Worm (Caenorhabditis elegans) whole organism, midembryonic: ENCODE data around the gene pigk-1.

ENCODE experiments used
- T22C8.4 ChIP-seq: fragments of 200-800 bp; sonication (Bioruptor generic); IDR thresholded peaks from 2 replicates; pipeline ENCODE4 v1.3.6; 2022; ENCODE audit warnings: missing genetic modification characterization, missing compliant biosample characterization
- cog-1 ChIP-seq: sonication (generic microtip); optimal IDR thresholded peaks from 2 replicates; lab custom pipeline; 2016; ENCODE audit warnings: missing genetic modification characterization, missing compliant biosample characterization
- flt-1 ChIP-seq: fragments of 200-800 bp; sonication (Bioruptor generic); IDR thresholded peaks from 2 replicates; pipeline ENCODE4 v1.3.6; 2022; ENCODE audit warnings: missing genetic modification characterization, missing compliant biosample characterization
- klf-2 ChIP-seq: fragments of 200-800 bp; sonication (Bioruptor generic); conservative IDR thresholded peaks from 2 replicates; pipeline ENCODE4 v1.3.6; 2022; ENCODE audit warnings: missing genetic modification reagents, missing genetic modification characterization, missing compliant biosample characterization
- med-1 ChIP-seq: sonication (generic microtip); optimal IDR thresholded peaks from 2 replicates; lab custom pipeline; 2017; ENCODE audit warnings: missing genetic modification characterization, mild to moderate bottlenecking, missing compliant biosample characterization, antibody characterized with exemption, missing genetic modification reagents; ENCODE audit not compliant: insufficient read depth
- ref-1 ChIP-seq: fragments of 200-800 bp; sonication (Bioruptor generic); conservative IDR thresholded peaks from 2 replicates; pipeline ENCODE4 v1.3.6; 2022; ENCODE audit warnings: missing genetic modification reagents, missing genetic modification characterization, missing compliant biosample characterization
- tab-1 ChIP-seq: fragments of 200-800 bp; sonication (Bioruptor generic); IDR thresholded peaks from 2 replicates; pipeline ENCODE4 v1.3.6; 2022; ENCODE audit warnings: missing genetic modification characterization, missing compliant biosample characterization
- ztf-23 ChIP-seq: fragments of 200-800 bp; sonication (Bioruptor generic); IDR thresholded peaks from 2 replicates; pipeline ENCODE4 v1.3.6; 2022; ENCODE audit warnings: missing genetic modification reagents, missing genetic modification characterization, missing compliant biosample characterization
- ztf-29 ChIP-seq: fragments of 200-800 bp; sonication (Bioruptor generic); IDR thresholded peaks from 2 replicates; pipeline ENCODE4 v1.3.6; 2022; ENCODE audit warnings: missing genetic modification reagents, missing genetic modification characterization, missing compliant biosample characterization

pigk-1 gene

ce11 chrIV:11143228-11143444, 33.3 kb upstream of the pigk-1 start, which contains the start of gene F01G4.4:
Gene F01G4.4, plus strand, starts transcription at chrIV:11143345.
- no peak for TF ChIP-seq ref-1 (GFP tag; lab: Robert Waterston, UW)
- TF ChIP-seq ztf-23 (GFP tag; lab: Robert Waterston, UW), result no peak
- TF ChIP-seq tab-1 (GFP tag; lab: Robert Waterston, UW), result no peak
- no peak for TF ChIP-seq ztf-29 (GFP tag; lab: Robert Waterston, UW)
- no peak for TF ChIP-seq flt-1 (GFP tag; lab: Robert Waterston, UW)
- no peak for TF ChIP-seq T22C8.4
- no peak for TF ChIP-seq med-1
- TF ChIP-seq cog-1, result no peak
- TF ChIP-seq klf-2 (GFP tag; lab: Robert Waterston, UW), result no peak

DNA sequence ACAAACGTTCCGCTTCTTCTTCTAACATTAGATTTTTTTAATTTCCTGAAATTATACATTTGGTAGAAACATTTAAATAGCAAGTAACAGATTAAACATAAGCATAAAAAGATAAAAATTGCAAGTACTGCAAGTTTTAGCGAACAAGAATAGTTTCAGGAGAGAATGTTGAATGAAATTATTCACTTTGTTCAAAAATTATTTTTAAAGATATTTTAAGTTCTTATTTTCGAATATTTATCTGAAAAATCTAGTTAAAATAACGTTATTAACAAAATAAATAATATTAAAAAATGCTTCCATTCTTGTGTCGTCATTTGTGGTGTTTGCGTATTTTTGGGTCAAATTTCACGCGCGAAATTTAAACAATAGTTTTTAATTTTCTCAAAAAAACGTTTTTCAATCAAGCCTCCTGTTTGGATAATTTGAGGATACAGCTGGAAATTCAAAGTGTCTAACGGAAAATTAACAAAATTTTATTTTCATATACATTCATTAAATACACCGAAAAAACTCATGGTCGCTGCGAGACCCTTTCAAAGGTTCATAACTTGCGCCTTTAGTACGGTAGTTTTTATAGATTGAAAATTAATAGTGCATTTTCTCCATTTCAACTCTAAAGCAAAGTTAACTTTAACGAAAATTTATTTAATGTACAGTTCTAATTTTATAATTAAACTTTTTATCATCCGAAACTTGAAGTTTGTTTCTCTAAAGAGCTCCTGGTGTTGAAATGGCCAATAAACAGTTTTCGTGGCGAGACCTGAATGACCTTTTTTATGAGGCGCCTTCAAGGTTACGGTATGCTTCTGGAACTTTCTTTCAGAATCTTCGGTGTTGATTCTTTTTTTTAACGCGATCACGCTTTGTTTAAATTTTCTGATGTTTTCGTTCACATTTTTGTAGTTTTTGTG, 32.8 kb upstream of the pigk-1 start, which contains the start of gene skih-2:
skih-2 (minus strand) TSS at position 51 of the 914 bp plus-strand sequence.
- TF ChIP-seq flt-1 (GFP tag; lab: Robert Waterston, UW), result no peak
- TF ChIP-seq klf-2 (GFP tag; lab: Robert Waterston, UW), result no peak
- TF ChIP-seq cog-1, result no peak
- no peak for TF ChIP-seq med-1
- no peak for TF ChIP-seq ref-1 (GFP tag; lab: Robert Waterston, UW)
- TF ChIP-seq T22C8.4, result no peak
- no peak for TF ChIP-seq ztf-23 (GFP tag; lab: Robert Waterston, UW)
- no peak for TF ChIP-seq tab-1 (GFP tag; lab: Robert Waterston, UW)
- TF ChIP-seq ztf-29 (GFP tag; lab: Robert Waterston, UW), result no peak

ce11 chrIV:11131268-11131667, 21.4 kb upstream of the pigk-1 start, which contains the start of gene ard-1:
Gene ard-1, plus strand, starts transcription at chrIV:11131279.
- TF ChIP-seq klf-2 (GFP tag; lab: Robert Waterston, UW), result no peak
- TF ChIP-seq flt-1 (GFP tag; lab: Robert Waterston, UW), result no peak
- TF ChIP-seq ztf-23 (GFP tag; lab: Robert Waterston, UW), result no peak
- no peak for TF ChIP-seq ztf-29 (GFP tag; lab: Robert Waterston, UW)
- no peak for TF ChIP-seq cog-1

- TF ChIP-seq ztf-23 (GFP tag; lab: Robert Waterston, UW), result no peak
- no peak for TF ChIP-seq med-1
- no peak for TF ChIP-seq tab-1 (GFP tag; lab: Robert Waterston, UW)
- no peak for TF ChIP-seq T22C8.4
- no peak for TF ChIP-seq cog-1
- TF ChIP-seq ref-1 (GFP tag; lab: Robert Waterston, UW), result no peak
- no peak for TF ChIP-seq ztf-29 (GFP tag; lab: Robert Waterston, UW)
- TF ChIP-seq klf-2 (GFP tag; lab: Robert Waterston, UW), result no peak
- no peak for TF ChIP-seq flt-1 (GFP tag; lab: Robert Waterston, UW)
These were observed 21.0 kb upstream of the pigk-1 start for ce11 chrIV:11130774-11131173.

- no peak for TF ChIP-seq T22C8.4
- TF ChIP-seq med-1, result no peak
- no peak for TF ChIP-seq klf-2 (GFP tag; lab: Robert Waterston, UW)
- TF ChIP-seq ref-1 (GFP tag; lab: Robert Waterston, UW), result no peak
- TF ChIP-seq ztf-29 (GFP tag; lab: Robert Waterston, UW), result no peak
- TF ChIP-seq cog-1, result no peak
- TF ChIP-seq ztf-23 (GFP tag; lab: Robert Waterston, UW), result no peak
- no peak for TF ChIP-seq tab-1 (GFP tag; lab: Robert Waterston, UW)
- no peak for TF ChIP-seq flt-1 (GFP tag; lab: Robert Waterston, UW)
These were observed 16.2 kb upstream of the pigk-1 start for ce11 chrIV:11126028-11126427.

DNA sequence TGAATTAATAATTGTTTCAGACTA, 16.0 kb upstream of the pigk-1 start, which contains the start of gene swsn-4:
swsn-4 (plus strand) TSS at position 21 of the 24 bp plus-strand sequence.
- no peak for TF ChIP-seq med-1
- no peak for TF ChIP-seq tab-1 (GFP tag; lab: Robert Waterston, UW)
- no peak for TF ChIP-seq cog-1
- no peak for TF ChIP-seq ref-1 (GFP tag; lab: Robert Waterston, UW)
- no peak for TF ChIP-seq T22C8.4
- no peak for TF ChIP-seq ztf-23 (GFP tag; lab: Robert Waterston, UW)
- no peak for TF ChIP-seq klf-2 (GFP tag; lab: Robert Waterston, UW)
- no peak for TF ChIP-seq flt-1 (GFP tag; lab: Robert Waterston, UW)
- TF ChIP-seq ztf-29 (GFP tag; lab: Robert Waterston, UW), result no peak

- TF ChIP-seq cog-1, result no peak
- TF ChIP-seq tab-1 (GFP tag; lab: Robert Waterston, UW), result no peak
- no peak for TF ChIP-seq T22C8.4
- no peak for TF ChIP-seq med-1
- TF ChIP-seq klf-2 (GFP tag; lab: Robert Waterston, UW), result no peak
- no peak for TF ChIP-seq flt-1 (GFP tag; lab: Robert Waterston, UW)
- TF ChIP-seq ref-1 (GFP tag; lab: Robert Waterston, UW), result no peak
- no peak for TF ChIP-seq ztf-23 (GFP tag; lab: Robert Waterston, UW)
- TF ChIP-seq ztf-29 (GFP tag; lab: Robert Waterston, UW), result no peak
These were observed 15.8 kb upstream of the pigk-1 start for ce11 chrIV:11125604-11126003.

DNA sequence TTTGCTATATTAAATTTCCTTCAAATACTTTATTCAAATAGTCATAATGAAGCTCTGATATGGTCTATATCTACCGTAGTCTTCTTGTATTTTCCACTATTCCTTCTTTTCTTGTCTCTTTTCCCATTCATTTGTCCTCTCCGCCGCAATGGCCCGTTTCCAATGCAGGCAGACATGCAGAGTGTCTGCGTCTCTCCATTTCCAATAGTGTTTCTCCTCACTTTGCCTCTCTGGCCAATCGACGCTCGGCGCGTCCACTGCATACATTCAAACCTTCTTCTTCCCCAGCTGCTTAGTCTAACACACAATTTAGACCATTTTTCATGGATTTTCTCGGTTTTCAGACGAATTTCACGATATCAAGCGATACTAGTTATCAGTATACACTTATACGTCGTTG, 15.4 kb upstream of the pigk-1 start:
- TF ChIP-seq ztf-23 (GFP tag; lab: Robert Waterston, UW) (no peak), ztf-29 (GFP tag; lab: Robert Waterston, UW) (no peak), ref-1 (GFP tag; lab: Robert Waterston, UW) (no peak), tab-1 (GFP tag; lab: Robert Waterston, UW) (no peak), med-1 (no peak), flt-1 (GFP tag; lab: Robert Waterston, UW) (no peak), T22C8.4 (no peak), klf-2 (GFP tag; lab: Robert Waterston, UW) (no peak), cog-1 (no peak)

ce11 chrIV:11124674-11125073, 14.9 kb upstream of the pigk-1 start, which contains the start of gene spo-11:
Gene spo-11, minus strand, starts transcription at chrIV:11124862.
- no peak for TF ChIP-seq ref-1 (GFP tag; lab: Robert Waterston, UW)
- TF ChIP-seq ztf-29 (GFP tag; lab: Robert Waterston, UW), result no peak

- TF ChIP-seq ztf-23 (GFP tag; lab: Robert Waterston, UW), result 0 out of 2 replicates have a peak, but pooled peaks have one; percentile 41
- 0 out of 2 replicates have a peak, but pooled peaks have one; percentile 56 for TF ChIP-seq flt-1 (GFP tag; lab: Robert Waterston, UW)
- no peak for TF ChIP-seq ztf-29 (GFP tag; lab: Robert Waterston, UW)
- TF ChIP-seq cog-1, result no peak
These were observed 10.2 kb upstream of the pigk-1 start for ce11 chrIV:11119972-11120562.
